Worm (Caenorhabditis elegans) whole organism, L4 larva: ENCODE data around the gene dep-1.

Experiments
- D1046.2 ChIP-seq: fragments of 200-800 bp; sonication (Bioruptor generic); IDR thresholded peaks from 2 replicates; pipeline ENCODE4 v1.3.6; 2022; ENCODE audit warnings: missing genetic modification characterization, missing compliant biosample characterization
- F49E8.2 ChIP-seq: sonication (generic microtip); optimal IDR thresholded peaks from 2 replicates; lab custom pipeline; 2016; ENCODE audit warnings: missing compliant biosample characterization, mild to moderate bottlenecking, missing genetic modification characterization, borderline replicate concordance
- R02D3.7 ChIP-seq: fragments of 150-350 bp; sonication (generic microtip); optimal IDR thresholded peaks from 3 replicates; lab custom pipeline; 2014; ENCODE audit warnings: missing biosample characterization, missing genetic modification characterization
- T20F7.1 ChIP-seq: fragments of 200-800 bp; sonication (Bioruptor generic); optimal IDR thresholded peaks from 2 replicates; lab custom pipeline; 2018; ENCODE audit warnings: mild to moderate bottlenecking, missing genetic modification characterization, missing compliant biosample characterization
- T26A8.4 ChIP-seq: fragments of 200-800 bp; sonication (Bioruptor generic); IDR thresholded peaks from 2 replicates; pipeline ENCODE4 v1.3.6; 2022; ENCODE audit warnings: missing genetic modification characterization, missing compliant biosample characterization
- Y48G9A.11 ChIP-seq: fragments of 200-800 bp; sonication (Bioruptor generic); IDR thresholded peaks from 2 replicates; pipeline ENCODE4 v1.3.6; 2022; ENCODE audit warnings: missing genetic modification reagents, missing genetic modification characterization, missing compliant biosample characterization
- ama-1 ChIP-seq: fragments of 150-350 bp; optimal IDR thresholded peaks from 2 replicates; lab custom pipeline; 2014; ENCODE audit warnings: inconsistent platforms, mixed read lengths
- ceh-20 ChIP-seq: fragments of 200-800 bp; sonication (Bioruptor generic); IDR thresholded peaks from 2 replicates; pipeline ENCODE4 v1.3.6; 2022; ENCODE audit warnings: missing genetic modification reagents, missing genetic modification characterization, missing compliant biosample characterization
- ceh-62 ChIP-seq: sonication (generic microtip); optimal IDR thresholded peaks from 2 replicates; lab custom pipeline; 2017; ENCODE audit warnings: missing biosample characterization, missing genetic modification characterization
- ceh-82 ChIP-seq: sonication (generic microtip); optimal IDR thresholded peaks from 2 replicates; lab custom pipeline; 2017; ENCODE audit warnings: missing biosample characterization, missing genetic modification characterization
- cey-2 ChIP-seq: sonication (generic microtip); optimal IDR thresholded peaks from 3 replicates; lab custom pipeline; 2017; ENCODE audit warnings: missing genetic modification characterization, mild to moderate bottlenecking, missing compliant biosample characterization, antibody characterized with exemption, borderline replicate concordance; ENCODE audit not compliant: insufficient read depth
- ctbp-1 ChIP-seq: fragments of 200-800 bp; sonication (Bioruptor generic); IDR thresholded peaks from 2 replicates; pipeline ENCODE4 v1.3.6; 2022; ENCODE audit warnings: missing genetic modification reagents, missing genetic modification characterization, missing compliant biosample characterization
- daf-12 ChIP-seq: fragments of 150-350 bp; optimal IDR thresholded peaks from 2 replicates; lab custom pipeline; 2014; ENCODE audit warnings: missing biosample characterization, missing genetic modification reagents, missing genetic modification characterization
- daf-8 ChIP-seq: fragments of 200-800 bp; sonication (Bioruptor generic); IDR thresholded peaks from 2 replicates; pipeline ENCODE4 v1.3.6; 2022; ENCODE audit warnings: missing genetic modification characterization, missing compliant biosample characterization
- dve-1 ChIP-seq: sonication (generic microtip); optimal IDR thresholded peaks from 2 replicates; lab custom pipeline; 2017; ENCODE audit warnings: antibody characterized with exemption, mild to moderate bottlenecking, missing genetic modification characterization, missing compliant biosample characterization; ENCODE audit not compliant: insufficient read depth
- egl-27 ChIP-seq: sonication (generic microtip); optimal IDR thresholded peaks from 3 replicates; lab custom pipeline; 2017; ENCODE audit warnings: missing biosample characterization, missing genetic modification reagents, missing genetic modification characterization
- egl-43 ChIP-seq: fragments of 200-800 bp; sonication (Bioruptor generic); IDR thresholded peaks from 2 replicates; pipeline ENCODE4 v1.3.6; 2022; ENCODE audit warnings: missing genetic modification reagents, missing genetic modification characterization, missing compliant biosample characterization
- hif-1 ChIP-seq, 2 experiments: sonication (generic microtip); optimal IDR thresholded peaks; 2 replicates each; lab custom pipeline; 2016 to 2017; ENCODE audit warnings: missing compliant biosample characterization in 2 of 2, missing genetic modification characterization in 2 of 2, missing genetic modification reagents in 2 of 2, missing genotype in 2 of 2, mild to moderate bottlenecking in 1 of 2
- hlh-30 ChIP-seq: sonication (generic microtip); optimal IDR thresholded peaks from 2 replicates; lab custom pipeline; 2017; ENCODE audit warnings: antibody characterized with exemption, mild to moderate bottlenecking, missing genetic modification characterization, missing compliant biosample characterization; ENCODE audit not compliant: insufficient read depth
- hmg-1.1 ChIP-seq: fragments of 200-800 bp; sonication (Bioruptor generic); IDR thresholded peaks from 2 replicates; pipeline ENCODE4 v1.3.6; 2022; ENCODE audit warnings: missing genetic modification reagents, missing genetic modification characterization, missing compliant biosample characterization
- jun-1 ChIP-seq: fragments of 150-350 bp; optimal IDR thresholded peaks from 2 replicates; lab custom pipeline; 2014; ENCODE audit warnings: missing biosample characterization, missing genetic modification reagents, missing genetic modification characterization
- lin-1 ChIP-seq: fragments of 200-800 bp; sonication (Bioruptor generic); IDR thresholded peaks from 2 replicates; pipeline ENCODE4 v1.3.6; 2022; ENCODE audit warnings: missing genetic modification reagents, missing genetic modification characterization, missing compliant biosample characterization
- lin-13 ChIP-seq: fragments of 150-350 bp; optimal IDR thresholded peaks from 2 replicates; lab custom pipeline; 2014; ENCODE audit warnings: missing biosample characterization, missing genetic modification reagents, missing genetic modification characterization
- lin-15B ChIP-seq: fragments of 150-350 bp; sonication (generic microtip); optimal IDR thresholded peaks from 3 replicates; lab custom pipeline; 2014; ENCODE audit warnings: missing biosample characterization, missing genetic modification characterization
- lin-29 ChIP-seq: fragments of 200-800 bp; sonication (Bioruptor generic); IDR thresholded peaks from 2 replicates; pipeline ENCODE4 v1.3.6; 2022; ENCODE audit warnings: missing genetic modification reagents, missing genetic modification characterization, missing compliant biosample characterization
- lin-38 ChIP-seq: fragments of 200-800 bp; sonication (Bioruptor generic); IDR thresholded peaks from 2 replicates; pipeline ENCODE4 v1.3.6; 2022; ENCODE audit warnings: missing genetic modification reagents, missing genetic modification characterization, missing compliant biosample characterization
- lir-3 ChIP-seq: sonication (generic microtip); optimal IDR thresholded peaks from 2 replicates; lab custom pipeline; 2016; ENCODE audit warnings: mild to moderate bottlenecking, missing genetic modification characterization, missing compliant biosample characterization
- madf-5 ChIP-seq, 2 experiments: fragments of 200-800 bp; sonication (Bioruptor generic); IDR thresholded peaks; 2 replicates each; pipeline ENCODE4 v1.3.6; 2022; ENCODE audit warnings: missing compliant biosample characterization in 2 of 2, missing genetic modification characterization in 2 of 2
- madf-9 ChIP-seq: fragments of 200-800 bp; sonication (Bioruptor generic); conservative IDR thresholded peaks from 2 replicates; pipeline ENCODE4 v1.3.6; 2022; ENCODE audit warnings: missing genetic modification reagents, missing genetic modification characterization, missing compliant biosample characterization
- mes-2 ChIP-seq: sonication (generic microtip); optimal IDR thresholded peaks from 2 replicates; lab custom pipeline; 2016; ENCODE audit warnings: missing genotype, mild to moderate bottlenecking, missing genetic modification characterization, missing compliant biosample characterization; ENCODE audit not compliant: poor library complexity, severe bottlenecking
- mxl-2 ChIP-seq: fragments of 200-800 bp; sonication (Bioruptor generic); conservative IDR thresholded peaks from 2 replicates; pipeline ENCODE4 v1.3.6; 2022; ENCODE audit warnings: missing genetic modification reagents, missing genetic modification characterization, missing compliant biosample characterization
- mxl-3 ChIP-seq: fragments of 200-800 bp; sonication (Bioruptor generic); optimal IDR thresholded peaks from 2 replicates; lab custom pipeline; 2018; ENCODE audit warnings: mild to moderate bottlenecking, missing genetic modification characterization, missing compliant biosample characterization
- nhr-237 ChIP-seq: sonication (generic microtip); optimal IDR thresholded peaks from 2 replicates; lab custom pipeline; 2017; ENCODE audit warnings: missing biosample characterization, missing genetic modification characterization
- nhr-25 ChIP-seq: sonication (generic microtip); optimal IDR thresholded peaks from 2 replicates; lab custom pipeline; 2017; ENCODE audit warnings: missing genetic modification characterization, mild to moderate bottlenecking, missing compliant biosample characterization, antibody characterized with exemption, moderate library complexity, borderline replicate concordance; ENCODE audit not compliant: insufficient read depth
- nhr-41 ChIP-seq: fragments of 200-800 bp; sonication (Bioruptor generic); IDR thresholded peaks from 2 replicates; pipeline ENCODE4 v1.3.6; 2022; ENCODE audit warnings: missing genetic modification reagents, missing genetic modification characterization, missing compliant biosample characterization
- nhr-76 ChIP-seq: fragments of 150-350 bp; optimal IDR thresholded peaks from 2 replicates; lab custom pipeline; 2014; ENCODE audit warnings: missing biosample characterization, missing genetic modification characterization
- nhr-77 ChIP-seq: fragments of 150-350 bp; optimal IDR thresholded peaks from 2 replicates; lab custom pipeline; 2014; ENCODE audit warnings: missing biosample characterization, missing genetic modification characterization
- php-3 ChIP-seq: fragments of 200-800 bp; sonication (Bioruptor generic); IDR thresholded peaks from 2 replicates; pipeline ENCODE4 v1.3.6; 2022; ENCODE audit warnings: missing genetic modification reagents, missing genetic modification characterization, missing compliant biosample characterization
- pqm-1 ChIP-seq: sonication (generic microtip); optimal IDR thresholded peaks from 2 replicates; lab custom pipeline; 2017; ENCODE audit warnings: missing biosample characterization, missing genetic modification characterization
- rbr-2 ChIP-seq: sonication (generic microtip); optimal IDR thresholded peaks from 2 replicates; lab custom pipeline; 2016; ENCODE audit warnings: missing genotype, missing genetic modification characterization, missing compliant biosample characterization
- saeg-2 ChIP-seq: fragments of 200-800 bp; sonication (Bioruptor generic); IDR thresholded peaks from 2 replicates; pipeline ENCODE4 v1.3.6; 2022; ENCODE audit warnings: missing genetic modification reagents, missing genetic modification characterization, missing compliant biosample characterization
- skn-1 ChIP-seq: fragments of 150-350 bp; optimal IDR thresholded peaks from 2 replicates; lab custom pipeline; 2014; ENCODE audit warnings: missing biosample characterization, missing genetic modification characterization
- spr-1 ChIP-seq: sonication (generic microtip); optimal IDR thresholded peaks from 2 replicates; lab custom pipeline; 2016; ENCODE audit warnings: mild to moderate bottlenecking, missing genetic modification characterization, missing compliant biosample characterization
- spr-3 ChIP-seq: fragments of 200-800 bp; sonication (Bioruptor generic); optimal IDR thresholded peaks from 2 replicates; lab custom pipeline; 2018; ENCODE audit warnings: mild to moderate bottlenecking, missing genetic modification characterization, missing compliant biosample characterization
- tag-97 ChIP-seq: fragments of 200-800 bp; sonication (Bioruptor generic); IDR thresholded peaks from 2 replicates; pipeline ENCODE4 v1.3.6; 2022; ENCODE audit warnings: missing genetic modification characterization, missing compliant biosample characterization
- tra-1 ChIP-seq: fragments of 200-800 bp; sonication (Bioruptor generic); IDR thresholded peaks from 2 replicates; pipeline ENCODE4 v1.3.6; 2022; ENCODE audit warnings: missing genetic modification reagents, missing genetic modification characterization, missing compliant biosample characterization
- zfp-2 ChIP-seq: sonication (generic microtip); optimal IDR thresholded peaks from 2 replicates; lab custom pipeline; 2016; ENCODE audit warnings: mild to moderate bottlenecking, missing genetic modification characterization, missing compliant biosample characterization
- zfp-3 ChIP-seq: fragments of 200-800 bp; sonication (Bioruptor generic); conservative IDR thresholded peaks from 2 replicates; pipeline ENCODE4 v1.3.6; 2022; ENCODE audit warnings: missing genetic modification reagents, missing genetic modification characterization, missing compliant biosample characterization
- zip-11 ChIP-seq: fragments of 200-800 bp; sonication (Bioruptor generic); IDR thresholded peaks from 2 replicates; pipeline ENCODE4 v1.3.6; 2022; ENCODE audit warnings: missing genetic modification characterization, missing compliant biosample characterization
- ztf-7 ChIP-seq: fragments of 150-350 bp; optimal IDR thresholded peaks from 2 replicates; lab custom pipeline; 2014; ENCODE audit warnings: missing biosample characterization, missing genetic modification characterization

Gene dep-1

DNA sequence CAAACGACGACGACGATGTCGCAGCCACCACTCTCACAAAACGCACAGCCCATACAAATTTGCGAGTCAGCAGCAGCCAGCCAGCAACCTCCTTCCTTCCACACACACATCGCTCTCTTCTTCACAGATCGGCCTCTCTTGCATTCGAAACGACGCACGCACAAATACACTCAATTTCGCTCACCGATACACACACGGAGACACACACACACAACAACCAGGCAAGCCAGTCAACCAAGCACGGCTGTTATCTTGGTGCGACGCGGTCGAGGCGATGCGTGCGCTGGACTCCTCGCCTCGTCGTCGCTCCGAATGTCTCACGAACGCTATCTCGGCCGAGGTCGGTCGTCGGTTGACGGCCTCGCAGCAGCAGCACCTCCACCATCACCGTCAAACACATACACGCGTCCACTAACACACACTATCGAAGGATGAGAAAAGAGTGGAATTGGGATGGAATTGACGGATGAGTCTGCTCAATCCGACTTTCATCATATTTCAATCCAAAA, 40.8 kb upstream of the dep-1 start (continued):
- TF ChIP-seq nhr-77 (peak; percentile 96), cey-2 (tag; lab: Kevin White, UChicago) (no peak), lin-13 (GFP tag; lab: Kevin White, UChicago) (peak; percentile 93), hlh-30 (peak; percentile 85), ctbp-1 (GFP tag; lab: Robert Waterston, UW) (peak; percentile 83), nhr-41 (GFP tag; lab: Robert Waterston, UW) (peak; percentile 28; the same call in 1 of the 2 replicates), php-3 (GFP tag; lab: Robert Waterston, UW) (0 out of 2 replicates have a peak, but pooled peaks have one; percentile 58), spr-3 (GFP tag; lab: Kevin White, UChicago) (peak; percentile 37), nhr-76 (tag; lab: Kevin White, UChicago) (no peak), lin-38 (GFP tag; lab: Robert Waterston, UW) (peak; percentile 83), T26A8.4 (GFP tag; lab: Robert Waterston, UW) (peak; percentile 78), ceh-20 (GFP tag; lab: Robert Waterston, UW) (peak; percentile 81), R02D3.7 (no peak), spr-1 (peak; percentile 79), lin-15B (tag; lab: Kevin White, UChicago) (peak; percentile 11), lin-29 (GFP tag; lab: Robert Waterston, UW) (no peak), skn-1 (tag; lab: Kevin White, UChicago) (no peak), ztf-7 (tag; lab: Kevin White, UChicago) (peak; percentile 33), daf-8 (no peak), ama-1 (lab: Kevin White, UChicago) (no peak), zfp-3 (GFP tag; lab: Robert Waterston, UW) (peak; percentile 75; the same call in 1 of the 2 replicates), hmg-1.1 (GFP tag; lab: Robert Waterston, UW) (peak; percentile 95), egl-43 (GFP tag; lab: Robert Waterston, UW) (peak; percentile 85), hif-1 (tag; optimal IDR thresholded peaks at IDR 0.05; lab: Kevin White, UChicago) (peak in 1 of 2 experiments; percentile 91), egl-27 (tag; lab: Kevin White, UChicago) (no peak), lir-3 (tag; lab: Kevin White, UChicago) (peak; percentile 9), lin-1 (GFP tag; lab: Robert Waterston, UW) (no peak; the same call in 1 of the 2 replicates), ceh-82 (no peak), zfp-2 (tag; lab: Kevin White, UChicago) (peak; percentile 56), pqm-1 (peak; percentile 32), tra-1 (GFP tag; lab: Robert Waterston, UW) (peak; percentile 70), daf-12 (no peak), ceh-62 (tag; lab: Kevin White, UChicago) (no peak), mxl-2 (no peak), nhr-25 (tag; lab: Kevin White, UChicago) (peak; percentile 94), T20F7.1 (peak; percentile 84), mes-2 (tag; lab: Kevin White, UChicago) (peak; percentile 83), zip-11 (GFP tag; lab: Robert Waterston, UW) (no peak), nhr-237 (no peak), dve-1 (tag; lab: Kevin White, UChicago) (peak; percentile 98), mxl-3 (peak; percentile 95), madf-5 (GFP tag; IDR thresholded peaks at IDR 0.05; lab: Robert Waterston, UW) (no peak), rbr-2 (tag; lab: Kevin White, UChicago) (peak; percentile 96), jun-1 (tag; lab: Kevin White, UChicago) (peak; percentile 74), D1046.2 (GFP tag; lab: Robert Waterston, UW) (no peak), Y48G9A.11 (GFP tag; lab: Robert Waterston, UW) (no peak), F49E8.2 (tag; lab: Kevin White, UChicago) (no peak), tag-97 (no peak), saeg-2 (no peak), madf-9 (GFP tag; lab: Robert Waterston, UW) (peak; percentile 60; the same call in 1 of the 2 replicates)
